Worm (Caenorhabditis elegans) whole organism, L4/young adult: ENCODE data around the gene nhr-106.

Experiments used
- W03F9.2 ChIP-seq: fragments of 150-350 bp; optimal IDR thresholded peaks from 2 replicates; lab custom pipeline; 2014; ENCODE audit warnings: missing biosample characterization, missing genetic modification characterization
- dao-5 ChIP-seq: sonication (generic microtip); optimal IDR thresholded peaks from 2 replicates; lab custom pipeline; 2016; ENCODE audit warnings: missing genotype, missing genetic modification characterization, moderate library complexity, missing compliant biosample characterization
- him-1 ChIP-seq: sonication (generic microtip); optimal IDR thresholded peaks from 2 replicates; lab custom pipeline; 2016; ENCODE audit warnings: missing genotype, missing genetic modification reagents, missing genetic modification characterization, missing compliant biosample characterization

ce11 chrV:449685-450084, 39.7 kb upstream of the nhr-106 start, which contains the start of gene M02H5.8:
- TF ChIP-seq him-1 (tag; lab: Kevin White, UChicago), result no peak
- no peak for TF ChIP-seq dao-5
- no peak for TF ChIP-seq W03F9.2 (tag; lab: Kevin White, UChicago)
